Fruit fly (Drosophila melanogaster) whole organism, prepupa: ENCODE data around the gene CG42781.

Source experiments
- Blimp-1 ChIP-seq: fragments of 200-800 bp; sonication (Bioruptor generic); optimal IDR thresholded peaks from 3 replicates; lab custom pipeline; 2017; ENCODE audit warnings: missing biosample characterization, missing genetic modification characterization, mild to moderate bottlenecking, moderate library complexity, missing genetic modification reagents
- CG10669 ChIP-seq: fragments of 200-800 bp; sonication (Bioruptor generic); optimal IDR thresholded peaks from 3 replicates; lab custom pipeline; 2018; ENCODE audit warnings: missing biosample characterization, mild to moderate bottlenecking, missing genetic modification characterization, moderate library complexity
- CG11294 ChIP-seq: fragments of 200-800 bp; sonication (Bioruptor generic); IDR thresholded peaks from 2 replicates; pipeline ENCODE4 v1.3.6; 2022; ENCODE audit warnings: missing biosample characterization, missing genetic modification characterization
- CG11762 ChIP-seq: fragments of 200-800 bp; sonication (Bioruptor generic); optimal IDR thresholded peaks from 3 replicates; lab custom pipeline; 2016; ENCODE audit warnings: missing biosample characterization, missing genetic modification characterization; ENCODE audit not compliant: insufficient read depth
- CG11902 ChIP-seq: fragments of 200-800 bp; sonication (Bioruptor generic); optimal IDR thresholded peaks from 3 replicates; lab custom pipeline; 2016; ENCODE audit warnings: missing biosample characterization, missing genetic modification characterization
- CG3032 ChIP-seq: fragments of 200-800 bp; optimal IDR thresholded peaks from 2 replicates; lab custom pipeline; 2019; ENCODE audit warnings: missing biosample characterization, mild to moderate bottlenecking, missing genetic modification characterization, moderate library complexity
- CG31627 ChIP-seq: fragments of 200-800 bp; sonication (Bioruptor generic); optimal IDR thresholded peaks from 3 replicates; lab custom pipeline; 2016; ENCODE audit warnings: missing biosample characterization, missing genetic modification characterization
- CG32006 ChIP-seq: fragments of 200-800 bp; sonication (Bioruptor generic); optimal IDR thresholded peaks from 3 replicates; lab custom pipeline; 2017; ENCODE audit warnings: missing biosample characterization, mild to moderate bottlenecking, missing genetic modification characterization
- CG34406 ChIP-seq: fragments of 200-800 bp; sonication (Bioruptor generic); optimal IDR thresholded peaks from 3 replicates; lab custom pipeline; 2016; ENCODE audit warnings: missing biosample characterization, missing genetic modification characterization
- CG4318 ChIP-seq: fragments of 200-800 bp; sonication (Bioruptor generic); optimal IDR thresholded peaks from 3 replicates; lab custom pipeline; 2017; ENCODE audit warnings: missing biosample characterization, mild to moderate bottlenecking, missing genetic modification characterization
- CG6163 ChIP-seq: fragments of 200-800 bp; sonication (Bioruptor generic); IDR thresholded peaks from 3 replicates; pipeline ENCODE4 v1.3.6; 2022; ENCODE audit warnings: missing biosample characterization, missing genetic modification characterization
- CG6276 ChIP-seq: fragments of 200-800 bp; sonication (Bioruptor generic); optimal IDR thresholded peaks from 2 replicates; lab custom pipeline; 2017; ENCODE audit warnings: missing biosample characterization, mild to moderate bottlenecking, missing genetic modification characterization
- CG6792 ChIP-seq: fragments of 200-800 bp; sonication (Bioruptor generic); optimal IDR thresholded peaks from 3 replicates; lab custom pipeline; 2016; ENCODE audit warnings: missing biosample characterization, missing genetic modification characterization
- CG6808 ChIP-seq: fragments of 200-800 bp; sonication (Bioruptor generic); optimal IDR thresholded peaks from 3 replicates; lab custom pipeline; 2017; ENCODE audit warnings: missing biosample characterization, missing genetic modification characterization, mild to moderate bottlenecking, moderate library complexity, missing genetic modification reagents
- CG6854 ChIP-seq: fragments of 200-800 bp; sonication (Bioruptor generic); optimal IDR thresholded peaks from 2 replicates; lab custom pipeline; 2017; ENCODE audit warnings: missing biosample characterization, mild to moderate bottlenecking, missing genetic modification characterization
- CG7368 ChIP-seq: fragments of 200-800 bp; sonication (Bioruptor generic); optimal IDR thresholded peaks from 3 replicates; lab custom pipeline; 2016; ENCODE audit warnings: missing biosample characterization, missing genetic modification characterization
- CG8319 ChIP-seq: fragments of 200-800 bp; sonication (Bioruptor generic); optimal IDR thresholded peaks from 3 replicates; lab custom pipeline; 2016; ENCODE audit warnings: missing biosample characterization, missing genetic modification characterization
- CG8632 ChIP-seq: fragments of 200-800 bp; sonication (Bioruptor generic); optimal IDR thresholded peaks from 3 replicates; lab custom pipeline; 2016; ENCODE audit warnings: missing biosample characterization, missing genetic modification characterization
- CG9139 ChIP-seq: fragments of 200-800 bp; sonication (Bioruptor generic); optimal IDR thresholded peaks from 3 replicates; lab custom pipeline; 2017; ENCODE audit warnings: missing biosample characterization, mild to moderate bottlenecking, missing genetic modification characterization
- Eip78C ChIP-seq: fragments of 200-800 bp; sonication (Bioruptor generic); peaks from one replicate; lab custom pipeline; 2016; ENCODE audit warnings: missing biosample characterization, missing genetic modification characterization
- Eip93F ChIP-seq: fragments of 200-800 bp; sonication (Bioruptor generic); optimal IDR thresholded peaks from 2 replicates; lab custom pipeline; 2016; ENCODE audit warnings: missing biosample characterization, mild to moderate bottlenecking, missing genetic modification characterization
- Ets21C ChIP-seq: fragments of 200-800 bp; sonication (Bioruptor generic); optimal IDR thresholded peaks from 3 replicates; lab custom pipeline; 2016; ENCODE audit warnings: missing biosample characterization, missing genetic modification characterization
- Ets96B ChIP-seq: fragments of 200-800 bp; optimal IDR thresholded peaks from 2 replicates; lab custom pipeline; 2019; ENCODE audit warnings: missing biosample characterization, mild to moderate bottlenecking, missing genetic modification characterization, moderate library complexity
- Gug ChIP-seq: fragments of 200-800 bp; sonication (Bioruptor generic); IDR thresholded peaks from 2 replicates; pipeline ENCODE4 v1.3.6; 2022; ENCODE audit warnings: missing biosample characterization, missing genetic modification characterization
- Hr38 ChIP-seq: sonication (Bioruptor generic); optimal IDR thresholded peaks from 2 replicates; lab custom pipeline; 2016; ENCODE audit warnings: missing biosample characterization, missing genetic modification characterization
- Hr39 ChIP-seq: fragments of 200-800 bp; sonication (Bioruptor generic); optimal IDR thresholded peaks from 2 replicates; lab custom pipeline; 2016; ENCODE audit warnings: missing biosample characterization, missing genetic modification characterization
- Lpt ChIP-seq: fragments of 200-800 bp; sonication (Bioruptor generic); optimal IDR thresholded peaks from 3 replicates; lab custom pipeline; 2016; ENCODE audit warnings: missing biosample characterization, missing genetic modification characterization
- Met ChIP-seq: fragments of 200-800 bp; sonication (Bioruptor generic); optimal IDR thresholded peaks from 3 replicates; lab custom pipeline; 2016; ENCODE audit warnings: missing biosample characterization, missing genetic modification characterization
- OdsH ChIP-seq: fragments of 200-800 bp; sonication (Bioruptor generic); optimal IDR thresholded peaks from 3 replicates; lab custom pipeline; 2016; ENCODE audit warnings: missing biosample characterization, missing genetic modification characterization
- Smox ChIP-seq: fragments of 200-800 bp; sonication (Bioruptor generic); optimal IDR thresholded peaks from 3 replicates; lab custom pipeline; 2016; ENCODE audit warnings: missing biosample characterization, missing genetic modification characterization
- Sox102F ChIP-seq: fragments of 200-800 bp; sonication (Bioruptor generic); optimal IDR thresholded peaks from 2 replicates; lab custom pipeline; 2016; ENCODE audit warnings: missing biosample characterization, mild to moderate bottlenecking, missing genetic modification characterization
- Sox14 ChIP-seq: fragments of 200-800 bp; sonication (Bioruptor generic); optimal IDR thresholded peaks from 3 replicates; lab custom pipeline; 2016; ENCODE audit warnings: missing biosample characterization, missing genetic modification characterization
- achi ChIP-seq: fragments of 200-800 bp; sonication (Bioruptor generic); optimal IDR thresholded peaks from 3 replicates; lab custom pipeline; 2016; ENCODE audit warnings: missing biosample characterization, missing genetic modification characterization
- acj6 ChIP-seq: fragments of 200-800 bp; sonication (Bioruptor generic); optimal IDR thresholded peaks from 3 replicates; lab custom pipeline; 2016; ENCODE audit warnings: missing biosample characterization, missing genetic modification characterization
- cyc ChIP-seq: fragments of 200-800 bp; sonication (Bioruptor generic); optimal IDR thresholded peaks from 3 replicates; lab custom pipeline; 2016; ENCODE audit warnings: missing biosample characterization, missing genetic modification characterization
- dac ChIP-seq: fragments of 200-800 bp; sonication (Bioruptor generic); optimal IDR thresholded peaks from 2 replicates; lab custom pipeline; 2017; ENCODE audit warnings: missing biosample characterization, mild to moderate bottlenecking, missing genetic modification characterization
- dsx ChIP-seq: fragments of 200-800 bp; optimal IDR thresholded peaks from 3 replicates; lab custom pipeline; 2019; ENCODE audit warnings: missing biosample characterization, mild to moderate bottlenecking, missing genetic modification characterization, moderate library complexity; ENCODE audit not compliant: poor library complexity, severe bottlenecking
- eg ChIP-seq: fragments of 200-800 bp; sonication (Bioruptor generic); IDR thresholded peaks from 3 replicates; pipeline ENCODE4 v1.3.6; 2022; ENCODE audit warnings: missing biosample characterization, missing genetic modification characterization
- esn ChIP-seq: fragments of 200-800 bp; sonication (Bioruptor generic); optimal IDR thresholded peaks from 2 replicates; lab custom pipeline; 2016; ENCODE audit warnings: missing biosample characterization, mild to moderate bottlenecking, missing genetic modification characterization, moderate library complexity
- fd85E ChIP-seq: fragments of 200-800 bp; sonication (Bioruptor generic); optimal IDR thresholded peaks from 3 replicates; lab custom pipeline; 2016; ENCODE audit warnings: missing biosample characterization, missing genetic modification characterization
- fkh ChIP-seq: fragments of 200-800 bp; sonication (Bioruptor generic); optimal IDR thresholded peaks from 3 replicates; lab custom pipeline; 2017; ENCODE audit warnings: missing biosample characterization, mild to moderate bottlenecking, missing genetic modification characterization, moderate library complexity
- lz ChIP-seq: fragments of 200-800 bp; sonication (Bioruptor generic); optimal IDR thresholded peaks from 3 replicates; lab custom pipeline; 2016; ENCODE audit warnings: missing biosample characterization, missing genetic modification characterization
- net ChIP-seq: fragments of 200-800 bp; sonication (Bioruptor generic); optimal IDR thresholded peaks from 3 replicates; lab custom pipeline; 2016; ENCODE audit warnings: missing biosample characterization, missing genetic modification characterization
- pdm3 ChIP-seq: fragments of 200-800 bp; sonication (Bioruptor generic); optimal IDR thresholded peaks from 3 replicates; lab custom pipeline; 2016; ENCODE audit warnings: missing biosample characterization, missing genetic modification characterization
- salr ChIP-seq, 2 experiments: fragments of 200-800 bp; sonication (Bioruptor generic); optimal IDR thresholded peaks; 3 replicates each; lab custom pipeline; 2016 to 2018; ENCODE audit warnings: missing biosample characterization in 2 of 2, missing genetic modification characterization in 2 of 2, mild to moderate bottlenecking in 1 of 2
- spab ChIP-seq: fragments of 200-800 bp; sonication (Bioruptor generic); optimal IDR thresholded peaks from 2 replicates; lab custom pipeline; 2017; ENCODE audit warnings: missing biosample characterization, mild to moderate bottlenecking, missing genetic modification characterization, missing genetic modification reagents
- ss ChIP-seq, 2 experiments: fragments of 200-800 bp; sonication (Bioruptor generic); optimal IDR thresholded peaks; 2 replicates in 1 of 2; 3 replicates in 1 of 2; lab custom pipeline; 2017 to 2018; ENCODE audit warnings: mild to moderate bottlenecking in 2 of 2, missing biosample characterization in 2 of 2, missing genetic modification characterization in 2 of 2, moderate library complexity in 1 of 2
- topi ChIP-seq: fragments of 200-800 bp; sonication (Bioruptor generic); optimal IDR thresholded peaks from 3 replicates; lab custom pipeline; 2016; ENCODE audit warnings: missing biosample characterization, missing genetic modification characterization
- vri ChIP-seq: fragments of 200-800 bp; sonication (Bioruptor generic); optimal IDR thresholded peaks from 3 replicates; lab custom pipeline; 2016; ENCODE audit warnings: missing biosample characterization, mild to moderate bottlenecking, missing genetic modification characterization

The CG42781 gene

DNA sequence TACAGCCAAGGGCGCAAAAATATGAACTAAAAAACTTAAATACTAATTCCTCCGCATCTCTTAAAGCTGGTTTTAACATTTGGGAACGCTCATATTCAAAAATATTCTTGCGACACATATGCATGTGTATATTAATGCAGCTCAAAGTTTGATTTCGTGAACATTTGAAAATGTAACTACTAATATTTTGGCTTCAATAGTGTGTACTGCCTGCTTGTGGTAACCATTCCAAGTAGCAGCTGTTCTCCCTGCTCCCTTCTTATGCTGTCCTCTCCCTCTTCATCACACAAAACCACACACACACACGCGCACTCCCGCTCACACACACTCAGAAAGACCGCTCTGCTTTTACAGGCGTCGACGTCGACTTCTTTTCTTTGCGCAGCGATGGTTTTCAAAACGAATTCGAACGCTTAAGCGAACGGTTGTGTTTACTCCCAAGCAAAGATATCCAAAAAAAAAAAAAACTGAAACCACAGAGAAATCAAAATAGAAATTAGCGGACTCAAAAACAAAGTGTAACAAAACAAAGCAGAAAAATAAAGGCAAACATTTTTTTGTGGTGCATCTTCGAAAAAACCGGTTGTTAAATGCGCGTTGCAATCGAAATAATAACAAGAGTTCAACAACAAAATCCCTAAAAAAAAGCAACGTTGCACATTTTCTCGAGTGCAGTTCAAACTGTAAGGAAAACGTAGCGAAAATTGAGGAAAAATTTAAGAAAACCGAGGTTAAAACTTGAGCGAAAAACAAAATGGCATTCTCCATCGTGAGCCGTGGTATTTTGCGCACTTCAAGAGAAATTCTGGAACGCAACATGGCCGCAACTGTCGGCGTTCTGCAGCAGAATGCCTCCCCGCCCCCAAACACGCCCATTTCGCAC lies 45.6 kb downstream of the CG42781 start, which contains the start of gene CBP:
Gene CBP (plus strand): TSS at position 391 of the 883 bp plus-strand sequence.
- peak; percentile 91 for TF ChIP-seq fkh
- TF ChIP-seq topi (GFP tag; lab: Kevin White, UChicago), result peak; percentile 95
- peak; percentile 95 for TF ChIP-seq acj6 (GFP tag; lab: Kevin White, UChicago)
- peak; percentile 95 for TF ChIP-seq CG8632 (GFP tag; lab: Kevin White, UChicago)
- TF ChIP-seq dac (GFP tag; lab: Kevin White, UChicago), result peak; percentile 91
- TF ChIP-seq Sox14 (GFP tag; lab: Kevin White, UChicago), result peak; percentile 97
- peak; percentile 95 for TF ChIP-seq spab (GFP tag; lab: Kevin White, UChicago)
- TF ChIP-seq Met, result peak; percentile 96
- peak; percentile 5 for TF ChIP-seq Hr38 (GFP tag; lab: Kevin White, UChicago)
- peak; percentile 95 for TF ChIP-seq dsx
- peak; percentile 97 for TF ChIP-seq CG6792 (GFP tag; lab: Kevin White, UChicago)
- TF ChIP-seq achi (GFP tag; lab: Kevin White, UChicago), result peak; percentile 96
- TF ChIP-seq CG11294 (GFP tag; lab: Robert Waterston, UW), result peak; percentile 83
- peak; percentile 94 for TF ChIP-seq CG11762
- TF ChIP-seq ss (GFP tag; optimal IDR thresholded peaks at IDR 0.05; lab: Kevin White, UChicago), result peak; percentile 95 to 96
- peak; percentile 97 for TF ChIP-seq CG6163 (GFP tag; lab: Robert Waterston, UW)
- peak; percentile 81 for TF ChIP-seq Blimp-1 (GFP tag; lab: Kevin White, UChicago)
- TF ChIP-seq salr (GFP tag; optimal IDR thresholded peaks at IDR 0.05; lab: Kevin White, UChicago), result peak; percentile 89 to 97
- TF ChIP-seq cyc (GFP tag; lab: Kevin White, UChicago), result peak; percentile 95
- TF ChIP-seq Sox102F (GFP tag; lab: Kevin White, UChicago), result peak; percentile 96
- TF ChIP-seq CG8319 (GFP tag; lab: Kevin White, UChicago), result peak; percentile 92
- TF ChIP-seq vri (GFP tag; lab: Kevin White, UChicago), result peak; percentile 90
- TF ChIP-seq eg (GFP tag; lab: Robert Waterston, UW), result peak; percentile 95
- TF ChIP-seq Smox (GFP tag; lab: Kevin White, UChicago), result peak; percentile 95
- TF ChIP-seq CG6808 (GFP tag; lab: Kevin White, UChicago), result peak; percentile 94
- peak; percentile 95 for TF ChIP-seq CG6854
- peak; percentile 93 for TF ChIP-seq CG9139 (GFP tag; lab: Kevin White, UChicago)
- TF ChIP-seq lz (GFP tag; lab: Kevin White, UChicago), result peak; percentile 96
- peak; percentile 99 for TF ChIP-seq Eip78C
- TF ChIP-seq CG32006 (GFP tag; lab: Kevin White, UChicago), result peak; percentile 96
- peak; percentile 94 for TF ChIP-seq CG6276 (GFP tag; lab: Kevin White, UChicago)
- TF ChIP-seq CG34406 (GFP tag; lab: Kevin White, UChicago), result peak; percentile 94
- TF ChIP-seq CG3032, result peak; percentile 96
- TF ChIP-seq Ets21C (GFP tag; lab: Kevin White, UChicago), result peak; percentile 92
- TF ChIP-seq net, result peak; percentile 94
- TF ChIP-seq Ets96B, result peak; percentile 97
- peak; percentile 89 for TF ChIP-seq CG4318 (GFP tag; lab: Kevin White, UChicago)
- peak; percentile 93 for TF ChIP-seq CG31627 (GFP tag; lab: Kevin White, UChicago)
- peak; percentile 92 for TF ChIP-seq Gug (GFP tag; lab: Robert Waterston, UW)
- TF ChIP-seq Hr39, result peak; percentile 95
- TF ChIP-seq pdm3 (GFP tag; lab: Kevin White, UChicago), result peak; percentile 96
- TF ChIP-seq esn (GFP tag; lab: Kevin White, UChicago), result peak; percentile 96
- peak; percentile 89 for TF ChIP-seq fd85E (GFP tag; lab: Kevin White, UChicago)
- TF ChIP-seq CG11902 (GFP tag; lab: Kevin White, UChicago), result peak; percentile 92
- TF ChIP-seq OdsH (GFP tag; lab: Kevin White, UChicago), result peak; percentile 96
- peak; percentile 95 for TF ChIP-seq CG7368 (GFP tag; lab: Kevin White, UChicago)
- peak; percentile 90 for TF ChIP-seq Eip93F (GFP tag; lab: Kevin White, UChicago)
- TF ChIP-seq CG10669, result peak; percentile 97
- peak; percentile 94 for TF ChIP-seq Lpt (GFP tag; lab: Kevin White, UChicago)
